Worm (Caenorhabditis elegans): Measurements from ENCODE around the gene Y113G7B.11.

The Y113G7B.11 gene

ce11 chrV:20164059-20164892 is 50.8 kb downstream of the Y113G7B.11 start, which contains the start of gene F19B2.5:
Gene F19B2.5 (minus strand): TSS chrV:20164165.
- no peak for TF ChIP-seq F55B11.4 (tag; optimal IDR thresholded peaks at IDR 0.05; ENCODE audit: borderline replicate concordance, insufficient read depth)
- no peak for TF ChIP-seq F22D6.2 (tag; optimal IDR thresholded peaks at IDR 0.05)
- no peak for TF ChIP-seq ccch-3 (GFP tag; optimal IDR thresholded peaks at IDR 0.05)
- TF ChIP-seq madf-8 (GFP tag; conservative IDR thresholded peaks at IDR 0.05) = no peak
- TF ChIP-seq dpl-1 (GFP tag; optimal IDR thresholded peaks at IDR 0.05) = no peak
- no peak for TF ChIP-seq madf-6 (GFP tag; IDR thresholded peaks at IDR 0.05)
- TF ChIP-seq F23B12.7 (tag; optimal IDR thresholded peaks at IDR 0.05; ENCODE audit: insufficient read depth) = no peak
- no peak for TF ChIP-seq ztf-28 (GFP tag; IDR thresholded peaks at IDR 0.05)
- TF ChIP-seq unc-130 (GFP tag; optimal IDR thresholded peaks at IDR 0.05) = no peak
- TF ChIP-seq attf-6 (GFP tag; IDR thresholded peaks at IDR 0.05) = no peak
- TF ChIP-seq lag-1 (GFP tag; IDR thresholded peaks at IDR 0.05) = no peak
- no peak for TF ChIP-seq F57A8.1 (GFP tag; optimal IDR thresholded peaks at IDR 0.05)
- no peak for TF ChIP-seq ZK185.1 (tag; optimal IDR thresholded peaks at IDR 0.05; ENCODE audit: poor library complexity, severe bottlenecking)
- TF ChIP-seq madf-3 (GFP tag; IDR thresholded peaks at IDR 0.05) = no peak
- TF ChIP-seq F57C9.4 (tag; optimal IDR thresholded peaks at IDR 0.05) = no peak
- no peak for TF ChIP-seq K11D2.4 (GFP tag; IDR thresholded peaks at IDR 0.05)
- TF ChIP-seq attf-3 (GFP tag; conservative IDR thresholded peaks at IDR 0.05) = no peak
- TF ChIP-seq F10E7.11 (tag; optimal IDR thresholded peaks at IDR 0.05) = no peak
- TF ChIP-seq Y79H2A.3 (GFP tag; conservative IDR thresholded peaks at IDR 0.05) = no peak
- peak; percentile 51 for TF ChIP-seq gei-17 (GFP tag; optimal IDR thresholded peaks at IDR 0.05)
- no peak for TF ChIP-seq nhr-27 (tag; optimal IDR thresholded peaks at IDR 0.05)
- no peak for TF ChIP-seq T07F8.4 (tag; optimal IDR thresholded peaks at IDR 0.05)
- TF ChIP-seq ztf-18 (tag; optimal IDR thresholded peaks at IDR 0.05) = peak; percentile 7
- peak; percentile 51 for TF ChIP-seq akir-1 (GFP tag; optimal IDR thresholded peaks at IDR 0.05)
- TF ChIP-seq mes-4 (tag; optimal IDR thresholded peaks at IDR 0.05) = no peak
- no peak for TF ChIP-seq lsy-27 (tag; optimal IDR thresholded peaks at IDR 0.05; ENCODE audit: borderline replicate concordance, insufficient read depth)
- no peak for TF ChIP-seq athp-1 (tag; optimal IDR thresholded peaks at IDR 0.05)
- TF ChIP-seq Y67H2A.10 (GFP tag; conservative IDR thresholded peaks at IDR 0.05) = no peak
- TF ChIP-seq zfh-2 (GFP tag; conservative IDR thresholded peaks at IDR 0.05) = no peak
- no peak for TF ChIP-seq ceh-58 (GFP tag; IDR thresholded peaks at IDR 0.05)
- TF ChIP-seq hsf-1 (GFP tag; IDR thresholded peaks at IDR 0.05) = peak; percentile 97
- TF ChIP-seq lin-40 (tag; optimal IDR thresholded peaks at IDR 0.05) = no peak
- TF ChIP-seq ets-4 (GFP tag; optimal IDR thresholded peaks at IDR 0.05) = peak; percentile 90
- TF ChIP-seq chd-7 (tag; optimal IDR thresholded peaks at IDR 0.05) = peak; percentile 80
- no peak for TF ChIP-seq D2030.7 (GFP tag; IDR thresholded peaks at IDR 0.05)
- TF ChIP-seq pha-4 (tag; optimal IDR thresholded peaks at IDR 0.05) = peak; percentile 66
- no peak for TF ChIP-seq F33H1.4 (GFP tag; IDR thresholded peaks at IDR 0.05)
- no peak for TF ChIP-seq F49E8.2 (tag; optimal IDR thresholded peaks at IDR 0.05; ENCODE audit: insufficient read depth)
- no peak for TF ChIP-seq rcor-1 (GFP tag; IDR thresholded peaks at IDR 0.05)
- TF ChIP-seq atf-7 (tag; optimal IDR thresholded peaks at IDR 0.05) = peak; percentile 95
- no peak for TF ChIP-seq ztf-6 (GFP tag; IDR thresholded peaks at IDR 0.05)
- TF ChIP-seq ztf-3 (GFP tag; optimal IDR thresholded peaks at IDR 0.05) = peak; percentile 68
- TF ChIP-seq snpc-4 (GFP tag; optimal IDR thresholded peaks at IDR 0.05) = no peak
- TF ChIP-seq snpc-4 (tag; optimal IDR thresholded peaks at IDR 0.05) = no peak
- no peak for TF ChIP-seq F39B2.1 (GFP tag; IDR thresholded peaks at IDR 0.05)
- no peak for TF ChIP-seq xnd-1 (tag; optimal IDR thresholded peaks at IDR 0.05)
- TF ChIP-seq pbrm-1 (GFP tag; IDR thresholded peaks at IDR 0.05) = no peak

All from whole organism, young adult.